Worm (Caenorhabditis elegans): Measurements from ENCODE around the gene C05E4.15.

C05E4.15 gene

ce11 chrV:794092-794491 is 33.0 kb upstream of the C05E4.15 start:
- TF ChIP-seq Y79H2A.3 (GFP tag; conservative IDR thresholded peaks at IDR 0.05) (no peak), lag-1 (GFP tag; IDR thresholded peaks at IDR 0.05) (no peak), Y53G8AR.9 (GFP tag; conservative IDR thresholded peaks at IDR 0.05) (no peak), ceh-58 (GFP tag; IDR thresholded peaks at IDR 0.05) (0 out of 2 replicates have a peak, but pooled peaks have one; percentile 59), F22D6.2 (tag; optimal IDR thresholded peaks at IDR 0.05) (no peak)

- TF ChIP-seq cebp-1 (GFP tag; IDR thresholded peaks at IDR 0.05) = no peak
- TF ChIP-seq cebp-1 (tag; optimal IDR thresholded peaks at IDR 0.05) = no peak
- TF ChIP-seq F49E8.2 (tag; optimal IDR thresholded peaks at IDR 0.05; ENCODE audit: insufficient read depth) = no peak
- no peak for TF ChIP-seq ceh-27 (GFP tag; optimal IDR thresholded peaks at IDR 0.05)
Measured at ce11 chrV:782432-782831, 21.3 kb upstream of the C05E4.15 start, which contains the start of gene srab-16. srab-16 (plus strand) TSS chrV:782732.

- TF ChIP-seq tbp1 (GFP tag; optimal IDR thresholded peaks at IDR 0.05) (no peak), rpc-1 (optimal IDR thresholded peaks at IDR 0.05) (no peak), rpc-1 (tag; optimal IDR thresholded peaks at IDR 0.05) (no peak)
Measured at ce11 chrV:779999-780398, 18.9 kb upstream of the C05E4.15 start, which contains the start of gene srbc-60. srbc-60 (plus strand) TSS chrV:780299.

ce11 chrV:778339-778738 is 17.2 kb upstream of the C05E4.15 start, which contains the start of gene srbc-59:
srbc-59 (plus strand) TSS chrV:778639.
- no peak for TF ChIP-seq madf-6 (GFP tag; IDR thresholded peaks at IDR 0.05)
- no peak for TF ChIP-seq mxl-1 (tag; optimal IDR thresholded peaks at IDR 0.05)
- no peak for TF ChIP-seq rpc-1 (optimal IDR thresholded peaks at IDR 0.05)
- no peak for TF ChIP-seq rpc-1 (tag; optimal IDR thresholded peaks at IDR 0.05)
- TF ChIP-seq ets-4 (GFP tag; optimal IDR thresholded peaks at IDR 0.05) = no peak
- no peak for TF ChIP-seq Y53G8AR.9 (GFP tag; conservative IDR thresholded peaks at IDR 0.05)
- TF ChIP-seq rec-8 (tag; optimal IDR thresholded peaks at IDR 0.05) = no peak
- no peak for TF ChIP-seq madf-3 (GFP tag; IDR thresholded peaks at IDR 0.05)
- TF ChIP-seq ceh-100 (GFP tag; IDR thresholded peaks at IDR 0.05) = no peak
- TF ChIP-seq somi-1 (GFP tag; optimal IDR thresholded peaks at IDR 0.05) = no peak
- no peak for TF ChIP-seq F37B4.10 (GFP tag; IDR thresholded peaks at IDR 0.05)
- TF ChIP-seq tbx-9 (tag; optimal IDR thresholded peaks at IDR 0.05; ENCODE audit: borderline replicate concordance) = no peak
- no peak for TF ChIP-seq snpc-1.1 (tag; optimal IDR thresholded peaks at IDR 0.05; ENCODE audit: insufficient read depth)
- TF ChIP-seq hmg-1.2 (GFP tag; IDR thresholded peaks at IDR 0.05) = no peak

ce11 chrV:777285-777684 is 16.1 kb upstream of the C05E4.15 start, which contains the start of gene R09E12.9:
R09E12.9 (plus strand) TSS chrV:777600.
- TF ChIP-seq F57C9.4 (tag; optimal IDR thresholded peaks at IDR 0.05) (no peak), madf-6 (GFP tag; IDR thresholded peaks at IDR 0.05) (no peak), fkh-3 (tag; optimal IDR thresholded peaks at IDR 0.05) (no peak), hmg-1.2 (GFP tag; IDR thresholded peaks at IDR 0.05) (peak; percentile 52; the same call in 1 of the 2 replicates), nhr-80 (tag; optimal IDR thresholded peaks at IDR 0.05) (peak; percentile 3), sea-2 (GFP tag; IDR thresholded peaks at IDR 0.05) (no peak), Y53G8AR.9 (GFP tag; conservative IDR thresholded peaks at IDR 0.05) (no peak)

DNA sequence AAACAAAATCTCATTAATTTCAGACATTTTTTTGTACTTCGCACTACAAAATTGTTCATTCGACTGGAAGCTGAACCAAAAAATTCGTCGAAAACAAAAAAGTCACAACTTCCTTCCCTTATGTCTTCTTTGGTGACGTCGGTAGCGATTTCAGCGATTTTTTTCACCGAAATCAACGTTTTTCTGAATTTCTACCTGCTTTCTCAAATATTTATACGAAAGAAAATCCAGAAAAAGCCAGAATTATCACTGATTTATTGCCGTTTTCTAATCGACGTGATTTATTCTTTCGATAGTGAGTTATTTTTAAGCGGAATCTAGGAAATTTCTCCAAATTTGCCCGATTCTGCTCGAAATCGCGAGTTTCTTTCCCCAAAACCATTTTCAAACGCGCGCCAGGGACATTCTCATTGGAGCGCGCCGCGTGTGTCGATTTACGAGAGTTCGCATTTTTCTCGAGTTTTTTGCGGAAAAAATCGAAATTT is 13.8 kb upstream of the C05E4.15 start, which contains the start of gene srbc-58:
TSS of gene srbc-58 (plus strand) at position 121 of the 485 bp plus-strand sequence.
- TF ChIP-seq Y56A3A.18 (GFP tag; IDR thresholded peaks at IDR 0.05) (no peak), T26A5.8 (tag; optimal IDR thresholded peaks at IDR 0.05) (peak; percentile 2), repo-1 (tag; optimal IDR thresholded peaks at IDR 0.05) (peak; percentile 24), dpl-1 (GFP tag; optimal IDR thresholded peaks at IDR 0.05) (peak; percentile 52), C06A6.2 (GFP tag; conservative IDR thresholded peaks at IDR 0.05) (no peak), xnd-1 (tag; optimal IDR thresholded peaks at IDR 0.05) (no peak), snpc-4 (GFP tag; optimal IDR thresholded peaks at IDR 0.05) (no peak), snpc-4 (tag; optimal IDR thresholded peaks at IDR 0.05) (peak in 2 of 4 experiments; percentile 10 to 39), ekl-4 (GFP tag; IDR thresholded peaks at IDR 0.05) (peak; percentile 78), rec-8 (tag; optimal IDR thresholded peaks at IDR 0.05) (no peak), somi-1 (GFP tag; optimal IDR thresholded peaks at IDR 0.05) (no peak), die-1 (tag; optimal IDR thresholded peaks at IDR 0.05) (no peak), madf-6 (GFP tag; IDR thresholded peaks at IDR 0.05) (peak; percentile 27), tlf-1 (GFP tag; optimal IDR thresholded peaks at IDR 0.05) (peak; percentile 72), ceh-79 (tag; optimal IDR thresholded peaks at IDR 0.05) (peak; percentile 8), dox-1 (GFP tag; IDR thresholded peaks at IDR 0.05) (0 out of 2 replicates have a peak, but pooled peaks have one; percentile 10), ceh-58 (GFP tag; IDR thresholded peaks at IDR 0.05) (0 out of 2 replicates have a peak, but pooled peaks have one; percentile 52)

Data from whole organism, young adult.